Worm (Caenorhabditis elegans): ENCODE measurements around the gene lin-9.

DNA sequence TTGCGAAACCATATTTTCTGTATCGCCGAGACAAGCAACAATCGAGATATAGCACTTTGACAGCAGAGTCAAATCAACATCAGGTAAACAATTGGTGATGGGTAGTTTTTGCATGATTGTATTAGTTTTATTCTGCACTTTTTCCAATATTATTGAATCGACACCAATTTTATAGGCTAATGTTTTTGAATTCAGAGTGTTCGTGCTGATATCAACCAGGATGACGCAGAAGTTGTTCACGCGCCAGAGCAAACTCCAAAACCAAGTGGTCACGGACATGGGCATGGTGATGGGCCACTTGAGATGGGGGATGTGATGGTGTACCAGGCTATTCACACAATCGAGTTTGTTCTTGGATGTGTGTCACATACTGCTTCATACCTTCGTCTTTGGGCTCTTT, 6.2 kb upstream of the lin-9 start:
- no peak for TF ChIP-seq lir-3 (tag; optimal IDR thresholded peaks at IDR 0.05; ENCODE audit: poor library complexity)
- no peak for TF ChIP-seq fkh-4 (tag; optimal IDR thresholded peaks at IDR 0.05; ENCODE audit: borderline replicate concordance)
- TF ChIP-seq ama-1 (optimal IDR thresholded peaks at IDR 0.05): no peak
- TF ChIP-seq fkh-10 (GFP tag; optimal IDR thresholded peaks at IDR 0.05): no peak
- no peak for TF ChIP-seq skn-1 (tag; optimal IDR thresholded peaks at IDR 0.05)
- no peak for TF ChIP-seq mdl-1 (tag; optimal IDR thresholded peaks at IDR 0.05)
- no peak for TF ChIP-seq lin-13 (GFP tag; optimal IDR thresholded peaks at IDR 0.05)
- TF ChIP-seq nhr-237 (tag; optimal IDR thresholded peaks at IDR 0.05): no peak
- TF ChIP-seq elt-3 (tag; optimal IDR thresholded peaks at IDR 0.05): no peak
- no peak for TF ChIP-seq nhr-28 (tag; optimal IDR thresholded peaks at IDR 0.05)
- no peak for TF ChIP-seq ztf-11 (tag; optimal IDR thresholded peaks at IDR 0.05)
- no peak for TF ChIP-seq ceh-82 (tag; optimal IDR thresholded peaks at IDR 0.05)
- TF ChIP-seq nhr-12 (tag; optimal IDR thresholded peaks at IDR 0.05): no peak
- TF ChIP-seq jun-1 (tag; optimal IDR thresholded peaks at IDR 0.05): no peak
